Worm (Caenorhabditis elegans) whole organism, L4 larva: ENCODE results near the gene cal-7.

Source experiments
- ZK337.2 ChIP-seq: fragments of 200-800 bp; sonication (Bioruptor generic); IDR thresholded peaks from 2 replicates; pipeline ENCODE4 v1.3.6; 2022; ENCODE audit warnings: missing genetic modification reagents, missing genetic modification characterization, missing compliant biosample characterization
- ceh-20 ChIP-seq: fragments of 200-800 bp; sonication (Bioruptor generic); IDR thresholded peaks from 2 replicates; pipeline ENCODE4 v1.3.6; 2022; ENCODE audit warnings: missing genetic modification reagents, missing genetic modification characterization, missing compliant biosample characterization
- dmd-8 ChIP-seq: fragments of 200-800 bp; sonication (Bioruptor generic); IDR thresholded peaks from 2 replicates; pipeline ENCODE4 v1.3.6; 2022; ENCODE audit warnings: missing genetic modification characterization, missing compliant biosample characterization
- egl-27 ChIP-seq: sonication (generic microtip); optimal IDR thresholded peaks from 3 replicates; lab custom pipeline; 2017; ENCODE audit warnings: missing biosample characterization, missing genetic modification reagents, missing genetic modification characterization
- fkh-10 ChIP-seq: fragments of 150-350 bp; optimal IDR thresholded peaks from 2 replicates; lab custom pipeline; 2014; ENCODE audit warnings: missing biosample characterization, missing genetic modification reagents, missing genetic modification characterization
- lin-13 ChIP-seq: fragments of 150-350 bp; optimal IDR thresholded peaks from 2 replicates; lab custom pipeline; 2014; ENCODE audit warnings: missing biosample characterization, missing genetic modification reagents, missing genetic modification characterization
- lin-38 ChIP-seq: fragments of 200-800 bp; sonication (Bioruptor generic); IDR thresholded peaks from 2 replicates; pipeline ENCODE4 v1.3.6; 2022; ENCODE audit warnings: missing genetic modification reagents, missing genetic modification characterization, missing compliant biosample characterization
- lin-39 ChIP-seq: fragments of 150-350 bp; optimal IDR thresholded peaks from 2 replicates; lab custom pipeline; 2014; ENCODE audit warnings: missing biosample characterization, missing genetic modification reagents, missing genetic modification characterization
- mdl-1 ChIP-seq, 2 experiments: fragments of 150-350 bp in 1 of 2; sonication (generic microtip) in 1 of 2; optimal IDR thresholded peaks; 2 replicates each; lab custom pipeline; 2014 to 2017; ENCODE audit warnings: missing biosample characterization in 2 of 2, missing genetic modification characterization in 2 of 2
- nhr-11 ChIP-seq: fragments of 150-350 bp; optimal IDR thresholded peaks from 2 replicates; lab custom pipeline; 2014; ENCODE audit warnings: missing biosample characterization, missing genetic modification characterization
- pha-4 ChIP-seq, 2 experiments: fragments of 150-350 bp in 1 of 2; fragments of 200-800 bp in 1 of 2; sonication (Bioruptor generic) in 1 of 2; IDR thresholded peaks in 1 of 2; optimal IDR thresholded peaks in 1 of 2; 2 replicates each; pipeline versions ENCODE4 v1.3.6 to Lab custom; 2014 to 2022; ENCODE audit warnings: missing genetic modification characterization in 2 of 2, missing genetic modification reagents in 2 of 2, missing biosample characterization in 1 of 2, missing compliant biosample characterization in 1 of 2
- snpc-4 ChIP-seq: fragments of 150-350 bp; optimal IDR thresholded peaks from 2 replicates; lab custom pipeline; 2014; ENCODE audit warnings: missing biosample characterization, missing genetic modification characterization
- unc-62 ChIP-seq, 3 experiments: fragments of 150-350 bp in 1 of 3; sonication (generic microtip); optimal IDR thresholded peaks in 2 of 3; peaks in 1 of 3; 1 replicate in 1 of 3; 2 replicates in 2 of 3; lab custom pipeline; 2014 to 2017; ENCODE audit warnings: missing biosample characterization in 3 of 3, missing genetic modification characterization in 3 of 3, missing genetic modification reagents in 3 of 3, missing genotype in 1 of 3
- vab-7 ChIP-seq: fragments of 200-800 bp; sonication (Bioruptor generic); IDR thresholded peaks from 2 replicates; pipeline ENCODE4 v1.3.6; 2022; ENCODE audit warnings: missing genetic modification reagents, missing genetic modification characterization, missing compliant biosample characterization

DNA sequence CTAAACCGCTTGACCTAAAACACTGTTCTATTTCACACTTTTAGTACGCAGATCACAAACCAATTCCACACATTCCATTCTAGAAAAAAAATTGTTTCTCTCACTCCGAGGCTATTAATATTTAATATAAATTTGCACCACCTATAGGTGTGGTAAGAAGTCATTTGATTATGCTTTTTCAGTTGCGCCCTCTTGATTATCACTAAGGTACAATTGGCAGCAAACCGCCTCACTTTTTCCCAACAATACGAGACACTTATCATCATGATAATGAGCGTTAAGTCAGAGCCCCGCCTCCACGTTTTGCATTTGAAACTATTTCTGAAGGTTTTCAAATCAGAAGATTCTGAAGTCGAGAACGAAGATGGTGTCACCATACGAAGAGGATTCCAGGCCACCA, 3.4 kb downstream of the cal-7 start, which contains the start of gene aqp-4:
- TF ChIP-seq vab-7 (GFP tag; lab: Robert Waterston, UW) (no peak), lin-38 (GFP tag; lab: Robert Waterston, UW) (no peak), unc-62 (GFP tag; optimal IDR thresholded peaks at IDR 0.05 in 1 of 2; lab: Kevin White, UChicago) (no peak), unc-62 (tag; optimal IDR thresholded peaks at IDR 0.05; lab: Kevin White, UChicago) (no peak), lin-13 (GFP tag; lab: Kevin White, UChicago) (no peak), snpc-4 (no peak), ceh-20 (GFP tag; lab: Robert Waterston, UW) (no peak), mdl-1 (tag; optimal IDR thresholded peaks at IDR 0.05; lab: Kevin White, UChicago) (no peak), egl-27 (tag; lab: Kevin White, UChicago) (no peak), ZK337.2 (GFP tag; lab: Robert Waterston, UW) (no peak), nhr-11 (tag; lab: Kevin White, UChicago) (no peak), pha-4 (GFP tag; IDR thresholded peaks at IDR 0.05; lab: Robert Waterston, UW) (no peak), pha-4 (tag; optimal IDR thresholded peaks at IDR 0.05; lab: Kevin White, UChicago) (no peak), fkh-10 (GFP tag; lab: Kevin White, UChicago) (no peak), lin-39 (tag; lab: Kevin White, UChicago) (no peak), dmd-8 (GFP tag; lab: Robert Waterston, UW) (no peak)
